Worm (Caenorhabditis elegans): ENCODE data around the gene dnc-2.
A peak's percentile ranks its signal among the peaks of the same experiment; 100 is the strongest.

Gene dnc-2

ce11 chrIII:5876867-5877641, 48.5 kb downstream of the dnc-2 start:
- TF ChIP-seq hlh-6 (tag; optimal IDR thresholded peaks at IDR 0.05) (no peak), elt-2 (tag; optimal IDR thresholded peaks at IDR 0.05) (peak; percentile 13), lim-6 (tag; optimal IDR thresholded peaks at IDR 0.05) (no peak)

- TF ChIP-seq eyg-1 (tag; optimal IDR thresholded peaks at IDR 0.05) (no peak), npax-4 (tag; optimal IDR thresholded peaks at IDR 0.05) (no peak), madf-2 (tag; optimal IDR thresholded peaks at IDR 0.05) (no peak), nfya-1 (tag; optimal IDR thresholded peaks at IDR 0.05) (no peak), ceh-30 (tag; optimal IDR thresholded peaks at IDR 0.05) (no peak), syd-9 (tag; optimal IDR thresholded peaks at IDR 0.05) (no peak), unc-86 (tag; optimal IDR thresholded peaks at IDR 0.05) (no peak), ceh-22 (tag; optimal IDR thresholded peaks at IDR 0.05) (no peak), ceh-9 (tag; optimal IDR thresholded peaks at IDR 0.05) (no peak), ahr-1 (tag; optimal IDR thresholded peaks at IDR 0.05) (no peak), pqm-1 (tag; optimal IDR thresholded peaks at IDR 0.05) (no peak)
Observed at ce11 chrIII:5876140-5876675, 49.3 kb downstream of the dnc-2 start, which contains the start of gene aldo-2. TSS of gene aldo-2 (minus strand) at chrIII:5876625.

ce11 chrIII:5875705-5876104, 49.9 kb downstream of the dnc-2 start:
- TF ChIP-seq elt-2 (tag; optimal IDR thresholded peaks at IDR 0.05) (peak; percentile 74), dve-1 (tag; optimal IDR thresholded peaks at IDR 0.05) (no peak), ceh-24 (tag; optimal IDR thresholded peaks at IDR 0.05) (no peak)

- TF ChIP-seq npax-4 (tag; optimal IDR thresholded peaks at IDR 0.05) (no peak), sdc-2 (tag; optimal IDR thresholded peaks at IDR 0.05) (no peak), tbx-7 (tag; optimal IDR thresholded peaks at IDR 0.05) (no peak)
Observed at ce11 chrIII:5875418-5875702, 50.2 kb downstream of the dnc-2 start.

ce11 chrIII:5874664-5875417, 50.7 kb downstream of the dnc-2 start:
- TF ChIP-seq unc-3 (GFP tag; conservative IDR thresholded peaks at IDR 0.05) (no peak), unc-3 (tag; optimal IDR thresholded peaks at IDR 0.05) (no peak), odd-2 (tag; optimal IDR thresholded peaks at IDR 0.05) (no peak), hlh-30 (tag; optimal IDR thresholded peaks at IDR 0.05; ENCODE audit: insufficient read depth) (no peak), sox-4 (tag; optimal IDR thresholded peaks at IDR 0.05) (no peak), elt-4 (tag; optimal IDR thresholded peaks at IDR 0.05) (no peak), pag-3 (tag; optimal IDR thresholded peaks at IDR 0.05; ENCODE audit: borderline replicate concordance) (no peak), ceh-6 (GFP tag; optimal IDR thresholded peaks at IDR 0.05) (no peak), ceh-2 (tag; optimal IDR thresholded peaks at IDR 0.05) (no peak), hlh-15 (tag; optimal IDR thresholded peaks at IDR 0.05) (no peak), pha-4 (tag; optimal IDR thresholded peaks at IDR 0.05) (no peak), ceh-45 (GFP tag; IDR thresholded peaks at IDR 0.05) (no peak), ets-4 (tag; optimal IDR thresholded peaks at IDR 0.05) (no peak), gmeb-2 (tag; optimal IDR thresholded peaks at IDR 0.05) (no peak), ref-2 (tag; optimal IDR thresholded peaks at IDR 0.05) (no peak), K02D7.2 (tag; optimal IDR thresholded peaks at IDR 0.05) (no peak)
